Worm (Caenorhabditis elegans) whole organism, L4/young adult: ENCODE measurements around the gene flp-12.

Experiments used
- dao-5 ChIP-seq: sonication (generic microtip); optimal IDR thresholded peaks from 2 replicates; lab custom pipeline; 2016; ENCODE audit warnings: missing genotype, missing genetic modification characterization, moderate library complexity, missing compliant biosample characterization
- him-1 ChIP-seq: sonication (generic microtip); optimal IDR thresholded peaks from 2 replicates; lab custom pipeline; 2016; ENCODE audit warnings: missing genotype, missing genetic modification reagents, missing genetic modification characterization, missing compliant biosample characterization

DNA sequence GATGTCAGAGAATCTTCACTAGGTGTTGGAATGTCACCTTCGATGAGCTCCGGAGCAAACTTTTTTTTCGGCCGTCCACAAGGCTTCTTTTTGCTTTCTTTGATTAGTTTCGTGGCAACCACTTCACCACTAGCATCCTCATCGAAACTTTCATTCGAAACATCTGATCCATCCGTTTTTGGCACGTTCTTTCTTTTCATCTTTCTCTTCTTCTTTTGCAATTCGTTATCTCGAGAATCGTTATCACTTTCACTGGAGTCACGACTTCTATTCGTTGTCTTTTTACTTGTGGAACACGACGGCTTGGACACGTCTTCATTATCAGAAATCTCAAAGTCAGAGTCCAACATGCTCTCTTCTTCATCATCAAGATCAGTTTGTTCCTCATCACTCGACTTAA, 12.0 kb upstream of the flp-12 start:
- TF ChIP-seq dao-5 (tag; lab: Kevin White, UChicago) (no peak), him-1 (no peak)
